Fruit fly (Drosophila melanogaster): ENCODE results near the gene RpS13.

Gene RpS13

DNA sequence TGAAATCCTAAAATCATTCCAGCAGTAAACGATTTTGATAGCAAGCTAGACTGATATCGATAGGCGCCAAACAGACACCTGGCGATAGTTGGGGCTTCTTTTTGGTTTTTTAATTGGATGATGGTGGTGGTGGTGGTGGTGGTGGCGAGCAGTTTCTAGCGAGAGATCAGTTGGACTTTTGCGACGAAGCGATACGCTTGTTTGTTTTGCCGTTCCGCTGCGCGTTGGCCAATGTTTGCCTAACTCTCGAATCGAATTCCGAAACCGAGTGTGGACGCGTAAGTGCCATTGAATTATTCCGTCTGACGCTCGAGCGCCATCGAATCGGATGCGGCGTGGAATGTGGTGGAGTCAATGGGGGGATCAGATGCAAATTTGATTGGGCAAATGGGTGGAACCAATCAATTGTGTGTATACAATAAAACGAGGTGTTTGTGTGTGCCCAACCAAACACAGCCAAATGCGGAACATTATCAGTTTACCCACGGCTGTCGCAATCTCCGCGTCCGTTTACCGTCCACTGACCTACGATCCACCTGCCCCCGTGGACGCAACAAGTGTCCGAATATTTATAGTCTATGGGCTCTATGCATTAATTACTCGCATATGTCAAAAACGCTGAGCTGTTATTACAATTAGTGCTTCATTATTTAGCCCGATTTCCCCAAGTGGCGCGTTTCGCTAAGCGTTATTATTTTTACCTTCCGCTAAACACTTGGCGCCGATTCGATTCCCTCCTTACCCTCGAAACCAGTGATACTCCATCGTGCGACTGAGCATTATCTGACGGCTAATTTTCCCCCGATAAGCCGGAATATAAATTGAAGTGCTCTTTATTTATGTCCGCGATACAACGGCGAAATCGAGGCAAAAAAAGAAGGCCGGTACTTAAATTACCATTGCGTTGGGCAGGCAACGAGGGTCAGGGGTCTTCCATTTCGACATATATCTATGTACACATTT is 6.2 kb upstream of the RpS13 start, which contains the start of gene CG17292 (continued):
- TF ChIP-seq nmo (GFP tag; optimal IDR thresholded peaks at IDR 0.05) (no peak), trh (GFP tag; optimal IDR thresholded peaks at IDR 0.05) (no peak), caup (GFP tag; optimal IDR thresholded peaks at IDR 0.05; ENCODE audit: severe bottlenecking) (peak; percentile 76), CTCF (GFP tag; optimal IDR thresholded peaks at IDR 0.05) (peak; percentile 57), CG7987 (GFP tag; optimal IDR thresholded peaks at IDR 0.05) (peak; percentile 55), zen (tag; optimal IDR thresholded peaks at IDR 0.05) (no peak), Tbp (GFP tag; optimal IDR thresholded peaks at IDR 0.05) (no peak), dimm (GFP tag; IDR thresholded peaks at IDR 0.05) (no peak), Eip74EF (GFP tag; optimal IDR thresholded peaks at IDR 0.05) (peak in 1 of 2 experiments; percentile 48), pb (GFP tag; optimal IDR thresholded peaks at IDR 0.05) (no peak), ase (GFP tag; IDR thresholded peaks at IDR 0.05) (peak; percentile 62; the same call in 1 of the 3 replicates), CG6791 (GFP tag; IDR thresholded peaks at IDR 0.05; ENCODE audit: partially characterized antibody) (peak; percentile 90), CG1024 (GFP tag; IDR thresholded peaks at IDR 0.05) (peak; percentile 67), prd (optimal IDR thresholded peaks at IDR 0.05) (no peak), prd (GFP tag; IDR thresholded peaks at IDR 0.05) (peak; percentile 35; the same call in 1 of the 3 replicates), wek (GFP tag; optimal IDR thresholded peaks at IDR 0.05) (peak; percentile 64), Xrp1 (GFP tag; IDR thresholded peaks at IDR 0.05) (peak; percentile 63), CG31224 (GFP tag; IDR thresholded peaks at IDR 0.05) (0 out of 2 replicates have a peak, but pooled peaks have one; percentile 13), CG5180 (GFP tag; optimal IDR thresholded peaks at IDR 0.05) (peak; percentile 39), run (tag; optimal IDR thresholded peaks at IDR 0.05) (peak; percentile 66), CG17802 (tag; optimal IDR thresholded peaks at IDR 0.05) (no peak), CG18619 (GFP tag; optimal IDR thresholded peaks at IDR 0.05) (peak; percentile 61), Hey (tag; optimal IDR thresholded peaks at IDR 0.05) (peak; percentile 30), CG6175 (GFP tag; IDR thresholded peaks at IDR 0.05) (peak; percentile 58; the same call in 2 of the 3 replicates), Kr (GFP tag; optimal IDR thresholded peaks at IDR 0.05) (no peak), CG8765 (GFP tag; IDR thresholded peaks at IDR 0.05) (no peak), Optix (GFP tag; IDR thresholded peaks at IDR 0.05) (peak; percentile 62; the same call in 2 of the 3 replicates), chm (GFP tag; IDR thresholded peaks at IDR 0.05) (peak; percentile 60; the same call in 1 of the 2 replicates), HLH54F (GFP tag; optimal IDR thresholded peaks at IDR 0.05) (no peak), chif (GFP tag; optimal IDR thresholded peaks at IDR 0.05) (no peak), nerfin-2 (GFP tag; IDR thresholded peaks at IDR 0.05; ENCODE audit: partially characterized antibody) (peak; percentile 83), ac (GFP tag; optimal IDR thresholded peaks at IDR 0.05) (no peak), Xbp1 (GFP tag; optimal IDR thresholded peaks at IDR 0.05) (peak; percentile 12), Camta (GFP tag; optimal IDR thresholded peaks at IDR 0.05) (no peak), gro (GFP tag; optimal IDR thresholded peaks at IDR 0.05) (peak; percentile 71), CG3407 (GFP tag; optimal IDR thresholded peaks at IDR 0.05) (peak; percentile 51), HHEX (GFP tag; optimal IDR thresholded peaks at IDR 0.05) (peak; percentile 58), Hsf (GFP tag; optimal IDR thresholded peaks at IDR 0.05) (no peak), Jarid2 (GFP tag; optimal IDR thresholded peaks at IDR 0.05) (peak; percentile 90), CG2199 (GFP tag; IDR thresholded peaks at IDR 0.05) (no peak), CkIIα-i1 (GFP tag; IDR thresholded peaks at IDR 0.05) (no peak), so (GFP tag; IDR thresholded peaks at IDR 0.05) (peak; percentile 76; the same call in 2 of the 3 replicates), jing (GFP tag; optimal IDR thresholded peaks at IDR 0.05) (no peak), CG17328 (GFP tag; IDR thresholded peaks at IDR 0.05) (peak; percentile 50), Adf1 (GFP tag; IDR thresholded peaks at IDR 0.05) (peak; percentile 66), lilli (GFP tag; optimal IDR thresholded peaks at IDR 0.05) (peak; percentile 47), Dref (GFP tag; IDR thresholded peaks at IDR 0.05) (peak; percentile 88), CG8281 (tag; optimal IDR thresholded peaks at IDR 0.05) (no peak), Fer1 (GFP tag; optimal IDR thresholded peaks at IDR 0.05) (peak; percentile 74)

All from whole organism, embryonic.